Worm (Caenorhabditis elegans): Measurements from ENCODE around the gene str-149.

DNA sequence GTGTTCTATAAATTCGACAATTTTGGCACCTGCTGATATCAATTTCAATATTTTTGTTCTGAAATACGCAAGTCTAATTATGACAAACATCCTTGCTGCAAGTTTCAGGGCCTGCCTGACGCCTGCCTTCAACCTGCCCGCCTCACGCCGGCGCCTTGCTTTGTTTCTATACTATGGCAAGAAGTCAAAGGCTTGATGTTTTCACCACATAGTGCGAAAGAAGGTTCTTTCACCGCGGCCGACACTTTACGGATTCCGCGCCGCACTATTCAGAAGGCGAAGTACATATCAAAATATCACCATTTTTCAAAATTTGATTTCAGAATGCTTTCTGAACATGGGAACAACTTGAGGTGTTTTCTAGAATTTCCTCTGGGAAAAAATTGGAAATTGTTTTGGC is 16.2 kb downstream of the str-149 start:
- TF ChIP-seq ztf-23 (GFP tag; IDR thresholded peaks at IDR 0.05) (no peak), tab-1 (GFP tag; IDR thresholded peaks at IDR 0.05) (no peak), med-1 (GFP tag; optimal IDR thresholded peaks at IDR 0.05; ENCODE audit: insufficient read depth) (no peak), flt-1 (GFP tag; IDR thresholded peaks at IDR 0.05) (no peak), klf-2 (GFP tag; conservative IDR thresholded peaks at IDR 0.05) (no peak), cog-1 (tag; optimal IDR thresholded peaks at IDR 0.05) (no peak)

All from whole organism, midembryonic.